Worm (Caenorhabditis elegans) whole organism, late embryonic: Measurements from ENCODE around the gene ZK593.2.

ENCODE experiments used
- T23F11.4 ChIP-seq: fragments of 200-800 bp; sonication (Bioruptor generic); optimal IDR thresholded peaks from 2 replicates; lab custom pipeline; 2018; ENCODE audit warnings: mild to moderate bottlenecking, missing genetic modification characterization, missing compliant biosample characterization
- ceh-2 ChIP-seq: sonication (generic microtip); optimal IDR thresholded peaks from 2 replicates; lab custom pipeline; 2016; ENCODE audit warnings: missing genotype, missing genetic modification characterization, missing compliant biosample characterization
- ceh-48 ChIP-seq: sonication (generic microtip); optimal IDR thresholded peaks from 2 replicates; lab custom pipeline; 2016; ENCODE audit warnings: missing genetic modification characterization, inconsistent platforms, missing compliant biosample characterization
- dmd-4 ChIP-seq: sonication (generic microtip); optimal IDR thresholded peaks from 2 replicates; lab custom pipeline; 2016; ENCODE audit warnings: borderline replicate concordance, missing genetic modification characterization, missing compliant biosample characterization
- elt-2 ChIP-seq: sonication (generic microtip); optimal IDR thresholded peaks from 2 replicates; lab custom pipeline; 2016; ENCODE audit warnings: missing genetic modification reagents, missing genetic modification characterization, missing compliant biosample characterization
- fkh-10 ChIP-seq: fragments of 150-350 bp; optimal IDR thresholded peaks from 2 replicates; lab custom pipeline; 2014; ENCODE audit warnings: missing biosample characterization, missing genetic modification reagents, missing genetic modification characterization
- hlh-8 ChIP-seq: sonication (generic microtip); optimal IDR thresholded peaks from 2 replicates; lab custom pipeline; 2016; ENCODE audit warnings: missing genotype, missing genetic modification characterization, missing compliant biosample characterization
- lin-11 ChIP-seq: fragments of 200-800 bp; sonication (Bioruptor generic); optimal IDR thresholded peaks from 2 replicates; lab custom pipeline; 2018; ENCODE audit warnings: mild to moderate bottlenecking, missing genetic modification characterization, missing compliant biosample characterization
- nhr-11 ChIP-seq: fragments of 150-350 bp; optimal IDR thresholded peaks from 2 replicates; lab custom pipeline; 2014; ENCODE audit warnings: missing biosample characterization, missing genetic modification characterization
- pha-4 ChIP-seq: fragments of 150-350 bp; optimal IDR thresholded peaks from 2 replicates; lab custom pipeline; 2018; ENCODE audit warnings: missing biosample characterization, missing genetic modification reagents, missing genetic modification characterization
- sox-4 ChIP-seq: sonication (generic microtip); optimal IDR thresholded peaks from 2 replicates; lab custom pipeline; 2017; ENCODE audit warnings: mild to moderate bottlenecking, missing genetic modification characterization, inconsistent platforms, missing compliant biosample characterization
- unc-3 ChIP-seq, 2 experiments: fragments of 200-800 bp in 1 of 2; sonication (Bioruptor generic) in 1 of 2; sonication (generic microtip) in 1 of 2; conservative IDR thresholded peaks in 1 of 2; optimal IDR thresholded peaks in 1 of 2; 2 replicates each; pipeline versions ENCODE4 v1.3.6 to Lab custom; 2016 to 2022; ENCODE audit warnings: missing compliant biosample characterization in 2 of 2, missing genetic modification characterization in 2 of 2, missing genetic modification reagents in 1 of 2
- unc-86 ChIP-seq: sonication (generic microtip); optimal IDR thresholded peaks from 2 replicates; lab custom pipeline; 2016; ENCODE audit warnings: missing genetic modification characterization, missing compliant biosample characterization

ce11 chrIV:10894255-10894654 lies 18.9 kb upstream of the ZK593.2 start, which contains the start of gene srlf-14:
- TF ChIP-seq fkh-10 (GFP tag; lab: Kevin White, UChicago) = no peak
- no peak for TF ChIP-seq elt-2 (tag; lab: Kevin White, UChicago)
- no peak for TF ChIP-seq nhr-11 (tag; lab: Kevin White, UChicago)
- TF ChIP-seq dmd-4 (tag; lab: Kevin White, UChicago) = no peak
- TF ChIP-seq lin-11 (tag; lab: Kevin White, UChicago) = no peak
- no peak for TF ChIP-seq pha-4 (tag; lab: Kevin White, UChicago)
- TF ChIP-seq ceh-2 = no peak
- TF ChIP-seq ceh-48 = no peak
- no peak for TF ChIP-seq hlh-8
- no peak for TF ChIP-seq unc-3 (GFP tag; conservative IDR thresholded peaks at IDR 0.05; lab: Robert Waterston, UW)
- no peak for TF ChIP-seq unc-3 (tag; optimal IDR thresholded peaks at IDR 0.05; lab: Kevin White, UChicago)
- TF ChIP-seq unc-86 (tag; lab: Kevin White, UChicago) = no peak
- no peak for TF ChIP-seq sox-4
- no peak for TF ChIP-seq T23F11.4 (GFP tag; lab: Kevin White, UChicago)
